Fruit fly (Drosophila melanogaster) whole organism, embryonic: ENCODE data around the gene Bhmt.
A peak's percentile ranks its signal among the peaks of the same experiment; 100 is the strongest.

Experiments
- Aef1 ChIP-seq: fragments of 200-800 bp; sonication (Bioruptor generic); IDR thresholded peaks from 3 replicates; pipeline ENCODE4 v1.3.6; 2022; ENCODE audit warnings: missing biosample characterization, missing genetic modification characterization
- CG10462 ChIP-seq: fragments of 200-800 bp; sonication (Bioruptor generic); optimal IDR thresholded peaks from 2 replicates; lab custom pipeline; 2016; ENCODE audit warnings: missing biosample characterization, missing genetic modification characterization
- CG10543 ChIP-seq: fragments of 200-800 bp; sonication (Bioruptor generic); optimal IDR thresholded peaks from 3 replicates; lab custom pipeline; 2017; ENCODE audit warnings: missing biosample characterization, mild to moderate bottlenecking, missing genetic modification characterization, moderate library complexity
- CG11456 ChIP-seq: fragments of 200-800 bp; sonication (Bioruptor generic); IDR thresholded peaks from 3 replicates; pipeline ENCODE4 v1.3.6; 2022; ENCODE audit warnings: missing biosample characterization, missing genetic modification characterization
- CG12236 ChIP-seq: fragments of 200-800 bp; sonication (Bioruptor generic); optimal IDR thresholded peaks from 2 replicates; lab custom pipeline; 2016; ENCODE audit warnings: missing biosample characterization, missing genetic modification characterization
- CG14050 ChIP-seq: fragments of 200-800 bp; sonication (Bioruptor generic); IDR thresholded peaks from 3 replicates; pipeline ENCODE4 v1.3.6; 2022; ENCODE audit warnings: missing biosample characterization, missing genetic modification characterization
- CG17385 ChIP-seq: fragments of 200-800 bp; sonication (Bioruptor generic); optimal IDR thresholded peaks from 3 replicates; lab custom pipeline; 2018; ENCODE audit warnings: missing biosample characterization, mild to moderate bottlenecking, missing genetic modification characterization
- CG17568 ChIP-seq: fragments of 200-800 bp; sonication (Bioruptor generic); optimal IDR thresholded peaks from 2 replicates; lab custom pipeline; 2018; ENCODE audit warnings: missing biosample characterization, mild to moderate bottlenecking, missing genetic modification characterization, moderate library complexity
- CG1792 ChIP-seq: fragments of 200-800 bp; sonication (Bioruptor generic); optimal IDR thresholded peaks from 2 replicates; lab custom pipeline; 2016; ENCODE audit warnings: missing biosample characterization, missing genetic modification characterization
- CG1832 ChIP-seq: fragments of 200-800 bp; sonication (Bioruptor generic); optimal IDR thresholded peaks from 2 replicates; lab custom pipeline; 2017; ENCODE audit warnings: missing biosample characterization, mild to moderate bottlenecking, missing genetic modification characterization, inconsistent platforms
- CG2116 ChIP-seq: fragments of 200-800 bp; sonication (Bioruptor generic); optimal IDR thresholded peaks from 3 replicates; lab custom pipeline; 2018; ENCODE audit warnings: missing biosample characterization, mild to moderate bottlenecking, missing genetic modification characterization
- CG2875 ChIP-seq: fragments of 200-800 bp; sonication (Bioruptor generic); optimal IDR thresholded peaks from 2 replicates; lab custom pipeline; 2017; ENCODE audit warnings: missing biosample characterization, mild to moderate bottlenecking, missing genetic modification characterization, missing genetic modification reagents
- CG2889 ChIP-seq: fragments of 200-800 bp; sonication (Bioruptor generic); IDR thresholded peaks from 3 replicates; pipeline ENCODE4 v1.3.6; 2022; ENCODE audit warnings: missing biosample characterization, missing genetic modification characterization
- CG31224 ChIP-seq: fragments of 200-800 bp; sonication (Bioruptor generic); IDR thresholded peaks from 2 replicates; pipeline ENCODE4 v1.3.6; 2022; ENCODE audit warnings: missing biosample characterization, missing genetic modification characterization
- CG33213 ChIP-seq: fragments of 200-800 bp; sonication (Bioruptor generic); optimal IDR thresholded peaks from 3 replicates; lab custom pipeline; 2016; ENCODE audit warnings: missing biosample characterization, missing genetic modification characterization
- CG6813 ChIP-seq: fragments of 200-800 bp; sonication (Bioruptor generic); optimal IDR thresholded peaks from 2 replicates; lab custom pipeline; 2017; ENCODE audit warnings: missing biosample characterization, missing genetic modification characterization, mild to moderate bottlenecking, moderate library complexity, missing genetic modification reagents
- CG7839 ChIP-seq: fragments of 200-800 bp; sonication (Bioruptor generic); optimal IDR thresholded peaks from 3 replicates; lab custom pipeline; 2018; ENCODE audit warnings: missing biosample characterization, mild to moderate bottlenecking, missing genetic modification characterization, moderate library complexity
- CG8089 ChIP-seq: fragments of 200-800 bp; sonication (Bioruptor generic); optimal IDR thresholded peaks from 3 replicates; lab custom pipeline; 2016; ENCODE audit warnings: missing biosample characterization, missing genetic modification characterization
- CG9727 ChIP-seq: fragments of 200-800 bp; sonication (Bioruptor generic); optimal IDR thresholded peaks from 3 replicates; lab custom pipeline; 2017; ENCODE audit warnings: missing biosample characterization, mild to moderate bottlenecking, missing genetic modification characterization
- Dll ChIP-seq: fragments of 200-800 bp; sonication (Bioruptor generic); IDR thresholded peaks from 4 replicates; pipeline ENCODE4 v1.3.6; 2022; ENCODE audit warnings: missing biosample characterization, missing genetic modification characterization; ENCODE audit not compliant: partially characterized antibody
- Hey ChIP-seq: fragments of 200-800 bp; sonication (Bioruptor generic); optimal IDR thresholded peaks from 3 replicates; lab custom pipeline; 2018; ENCODE audit warnings: missing biosample characterization, mild to moderate bottlenecking, missing genetic modification characterization
- MESR4 ChIP-seq: fragments of 200-800 bp; sonication (Bioruptor generic); optimal IDR thresholded peaks from 2 replicates; lab custom pipeline; 2018; ENCODE audit warnings: missing biosample characterization, mild to moderate bottlenecking, missing genetic modification characterization, moderate library complexity
- Max ChIP-seq: fragments of 200-800 bp; sonication (Bioruptor generic); optimal IDR thresholded peaks from 2 replicates; lab custom pipeline; 2016; ENCODE audit warnings: missing biosample characterization, mild to moderate bottlenecking, missing genetic modification characterization
- Med ChIP-seq: fragments of 200-800 bp; sonication (Bioruptor generic); peaks from one replicate; lab custom pipeline; 2016; ENCODE audit warnings: missing biosample characterization, missing genetic modification characterization, mild to moderate bottlenecking, inconsistent platforms, moderate library complexity
- Nf-YC ChIP-seq: fragments of 200-800 bp; optimal IDR thresholded peaks from 3 replicates; lab custom pipeline; 2019; ENCODE audit warnings: missing biosample characterization, mild to moderate bottlenecking, missing genetic modification characterization, moderate library complexity
- Ravus ChIP-seq: fragments of 200-800 bp; sonication (Bioruptor generic); IDR thresholded peaks from 2 replicates; pipeline ENCODE4 v1.3.6; 2022; ENCODE audit warnings: missing biosample characterization, missing genetic modification characterization
- Sox100B ChIP-seq: fragments of 200-800 bp; sonication (Bioruptor generic); optimal IDR thresholded peaks from 3 replicates; lab custom pipeline; 2018; ENCODE audit warnings: missing biosample characterization, mild to moderate bottlenecking, missing genetic modification characterization
- cg ChIP-seq: fragments of 200-800 bp; sonication (Bioruptor generic); optimal IDR thresholded peaks from 3 replicates; lab custom pipeline; 2019; ENCODE audit warnings: missing biosample characterization, mild to moderate bottlenecking, missing genetic modification characterization, moderate library complexity
- chif ChIP-seq, 2 experiments: fragments of 200-800 bp; sonication (Bioruptor generic); optimal IDR thresholded peaks; 3 replicates each; lab custom pipeline; 2016; ENCODE audit warnings: missing biosample characterization in 2 of 2, missing genetic modification characterization in 2 of 2
- croc ChIP-seq: fragments of 200-800 bp; sonication (Bioruptor generic); conservative IDR thresholded peaks from 3 replicates; pipeline ENCODE4 v1.3.6; 2022; ENCODE audit warnings: missing biosample characterization, missing genetic modification characterization
- dmrt11E ChIP-seq: fragments of 200-800 bp; sonication (Bioruptor generic); optimal IDR thresholded peaks from 3 replicates; lab custom pipeline; 2018; ENCODE audit warnings: missing biosample characterization, mild to moderate bottlenecking, missing genetic modification characterization, moderate library complexity
- dysf ChIP-seq: fragments of 200-800 bp; sonication (Bioruptor generic); IDR thresholded peaks from 3 replicates; pipeline ENCODE4 v1.3.6; 2022; ENCODE audit warnings: missing biosample characterization, missing genetic modification characterization
- exex ChIP-seq: fragments of 200-800 bp; sonication (Bioruptor generic); optimal IDR thresholded peaks from 4 replicates; lab custom pipeline; 2018; ENCODE audit warnings: missing biosample characterization, mild to moderate bottlenecking, missing genetic modification characterization, moderate library complexity
- gro ChIP-seq: fragments of 200-800 bp; sonication (Bioruptor generic); optimal IDR thresholded peaks from 2 replicates; lab custom pipeline; 2016; ENCODE audit warnings: missing biosample characterization, missing genetic modification characterization
- klu ChIP-seq: fragments of 200-800 bp; sonication (Bioruptor generic); IDR thresholded peaks from 2 replicates; pipeline ENCODE4 v1.3.6; 2022; ENCODE audit warnings: missing biosample characterization, missing genetic modification characterization
- lilli ChIP-seq: fragments of 200-800 bp; sonication (Bioruptor generic); optimal IDR thresholded peaks from 3 replicates; lab custom pipeline; 2016; ENCODE audit warnings: missing biosample characterization, missing genetic modification characterization
- odd ChIP-seq: fragments of 200-800 bp; sonication (Bioruptor generic); optimal IDR thresholded peaks from 2 replicates; lab custom pipeline; 2017; ENCODE audit warnings: missing biosample characterization, mild to moderate bottlenecking, missing genetic modification characterization
- otp ChIP-seq: fragments of 200-800 bp; sonication (Bioruptor generic); IDR thresholded peaks from 3 replicates; pipeline ENCODE4, ENCODE4 v1.3.6; 2022; ENCODE audit warnings: missing biosample characterization, missing genetic modification characterization
- pita ChIP-seq: fragments of 200-800 bp; sonication (Bioruptor generic); optimal IDR thresholded peaks from 2 replicates; lab custom pipeline; 2017; ENCODE audit warnings: missing biosample characterization, mild to moderate bottlenecking, missing genetic modification characterization
- scrt ChIP-seq: fragments of 200-800 bp; sonication (Bioruptor generic); optimal IDR thresholded peaks from 2 replicates; lab custom pipeline; 2018; ENCODE audit warnings: missing biosample characterization, mild to moderate bottlenecking, missing genetic modification characterization, moderate library complexity
- sim ChIP-seq: fragments of 200-800 bp; sonication (Bioruptor generic); IDR thresholded peaks from 2 replicates; pipeline ENCODE4 v1.3.6; 2022; ENCODE audit warnings: missing biosample characterization, missing genetic modification characterization
- twi ChIP-seq: fragments of 200-800 bp; optimal IDR thresholded peaks from 2 replicates; lab custom pipeline; 2019; ENCODE audit warnings: missing biosample characterization, mild to moderate bottlenecking, missing genetic modification characterization, moderate library complexity

Gene Bhmt

dm6 chr2L:18995660-18996417 lies 38.7 kb upstream of the Bhmt start, which contains the start of gene CG10650 (continued):
- TF ChIP-seq Sox100B (no peak), CG33213 (GFP tag; lab: Kevin White, UChicago) (no peak), Nf-YC (tag; lab: Kevin White, UChicago) (peak; percentile 12), otp (0 out of 3 replicates have a peak, but pooled peaks have one; percentile 19), croc (no peak), sim (GFP tag; lab: Robert Waterston, UW) (no peak), lilli (GFP tag; lab: Kevin White, UChicago) (no peak), Hey (peak; percentile 36), odd (GFP tag; lab: Kevin White, UChicago) (no peak), CG10543 (GFP tag; lab: Kevin White, UChicago) (peak; percentile 64), CG1792 (no peak), Aef1 (GFP tag; lab: Robert Waterston, UW) (no peak), cg (GFP tag; lab: Kevin White, UChicago) (peak; percentile 67), CG2889 (GFP tag; lab: Robert Waterston, UW) (no peak), gro (no peak), Ravus (GFP tag; lab: Robert Waterston, UW) (no peak), scrt (GFP tag; lab: Kevin White, UChicago) (no peak), Dll (GFP tag; lab: Robert Waterston, UW) (no peak), CG6813 (GFP tag; lab: Kevin White, UChicago) (peak; percentile 5)
- TF ChIP-seq, all 482 proteins: peak for 20

DNA sequence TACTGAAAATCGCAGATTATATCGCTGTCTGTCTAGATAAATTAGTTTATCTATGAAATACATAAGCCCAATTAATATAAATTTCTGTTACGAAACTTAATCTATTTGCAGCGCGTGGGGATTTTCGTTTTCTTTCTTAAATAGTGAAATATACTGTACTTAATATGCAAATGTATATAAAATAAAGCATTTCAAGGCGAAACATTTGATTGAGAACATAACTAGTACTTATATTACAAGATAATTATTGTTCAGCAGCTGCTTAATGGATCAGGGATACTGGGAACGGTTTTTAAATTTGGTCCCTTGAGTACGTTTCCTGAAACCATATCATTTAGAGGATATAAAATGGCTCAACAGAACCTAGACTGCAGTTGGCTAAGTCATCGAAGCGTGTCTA lies 35.1 kb upstream of the Bhmt start, which contains the start of gene CG46465:
TSS of gene CG46465 (plus strand) at position 301 of the 400 bp plus-strand sequence.
- TF ChIP-seq twi (no peak), klu (GFP tag; lab: Robert Waterston, UW) (no peak), CG7839 (tag; lab: Kevin White, UChicago) (no peak), CG1832 (GFP tag; lab: Kevin White, UChicago) (no peak), CG33213 (GFP tag; lab: Kevin White, UChicago) (no peak), CG12236 (GFP tag; lab: Kevin White, UChicago) (no peak), Max (GFP tag; lab: Kevin White, UChicago) (no peak), CG17568 (no peak), CG31224 (GFP tag; lab: Robert Waterston, UW) (no peak), CG14050 (GFP tag; lab: Robert Waterston, UW) (no peak), MESR4 (GFP tag; lab: Kevin White, UChicago) (no peak)

dm6 chr2L:18990720-18991119 lies 33.6 kb upstream of the Bhmt start, which contains the start of gene CG15169:
CG15169 (plus strand) TSS chr2L:18991020.
- no peak for TF ChIP-seq dysf (GFP tag; lab: Robert Waterston, UW)
- TF ChIP-seq Med, result peak; percentile 26
- TF ChIP-seq CG2116 (GFP tag; lab: Kevin White, UChicago), result no peak
- TF ChIP-seq CG11456 (GFP tag; lab: Robert Waterston, UW), result peak; percentile 14; the same call in 1 of the 3 replicates
- no peak for TF ChIP-seq CG10462 (GFP tag; lab: Kevin White, UChicago)

DNA sequence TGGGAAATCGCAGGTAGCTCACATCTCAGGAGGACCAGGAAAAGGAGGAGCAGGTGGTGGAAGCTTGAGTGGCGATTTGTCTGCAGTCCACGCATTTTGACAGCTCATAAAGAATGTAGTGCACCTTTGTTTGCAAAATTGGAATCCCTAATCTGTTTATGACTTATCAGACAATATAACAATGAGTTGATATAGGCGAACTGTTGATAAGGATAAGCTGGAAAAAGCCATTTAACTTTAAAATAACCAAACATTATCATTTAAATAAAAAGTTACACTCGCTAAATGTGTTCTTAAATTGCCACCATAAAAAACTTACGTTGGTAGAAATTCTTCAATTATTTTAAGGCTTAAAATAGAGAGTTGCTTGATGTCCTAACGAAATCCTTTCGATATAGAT lies 33.0 kb upstream of the Bhmt start, which contains the start of gene CG15170:
TSS of gene CG15170 (minus strand) at position 101 of the 400 bp plus-strand sequence.
- no peak for TF ChIP-seq CG2875 (GFP tag; lab: Kevin White, UChicago)
- TF ChIP-seq dmrt11E (tag; lab: Kevin White, UChicago), result no peak
- TF ChIP-seq exex, result peak; percentile 41
- no peak for TF ChIP-seq chif (GFP tag; optimal IDR thresholded peaks at IDR 0.05; lab: Kevin White, UChicago)
- TF ChIP-seq CG9727, result no peak
- no peak for TF ChIP-seq CG17385
- no peak for TF ChIP-seq CG8089
- no peak for TF ChIP-seq pita (GFP tag; lab: Kevin White, UChicago)
